Worm (Caenorhabditis elegans) whole organism, late embryonic: ENCODE results near the gene erp-44.3.

Source experiments
- T23F11.4 ChIP-seq: fragments of 200-800 bp; sonication (Bioruptor generic); optimal IDR thresholded peaks from 2 replicates; lab custom pipeline; 2018; ENCODE audit warnings: mild to moderate bottlenecking, missing genetic modification characterization, missing compliant biosample characterization
- ahr-1 ChIP-seq: sonication (generic microtip); optimal IDR thresholded peaks from 2 replicates; lab custom pipeline; 2016; ENCODE audit warnings: missing genetic modification characterization, missing compliant biosample characterization
- ceh-6 ChIP-seq: fragments of 200-800 bp; sonication (Bioruptor generic); optimal IDR thresholded peaks from 2 replicates; lab custom pipeline; 2018; ENCODE audit warnings: mild to moderate bottlenecking, missing genetic modification characterization, missing compliant biosample characterization
- fax-1 ChIP-seq: sonication (generic microtip); optimal IDR thresholded peaks from 2 replicates; lab custom pipeline; 2016; ENCODE audit warnings: missing genotype, missing genetic modification characterization, missing compliant biosample characterization
- hlh-13 ChIP-seq: fragments of 200-800 bp; sonication (Bioruptor generic); optimal IDR thresholded peaks from 2 replicates; lab custom pipeline; 2018; ENCODE audit warnings: mild to moderate bottlenecking, missing genetic modification characterization, missing compliant biosample characterization
- lin-11 ChIP-seq: fragments of 200-800 bp; sonication (Bioruptor generic); optimal IDR thresholded peaks from 2 replicates; lab custom pipeline; 2018; ENCODE audit warnings: mild to moderate bottlenecking, missing genetic modification characterization, missing compliant biosample characterization
- pqm-1 ChIP-seq: sonication (generic microtip); optimal IDR thresholded peaks from 2 replicates; lab custom pipeline; 2016; ENCODE audit warnings: missing genetic modification characterization, missing compliant biosample characterization
- sox-2 ChIP-seq: fragments of 200-800 bp; sonication (Bioruptor generic); IDR thresholded peaks from 2 replicates; pipeline ENCODE4 v1.3.6; 2022; ENCODE audit warnings: missing genetic modification reagents, missing genetic modification characterization, missing compliant biosample characterization

DNA sequence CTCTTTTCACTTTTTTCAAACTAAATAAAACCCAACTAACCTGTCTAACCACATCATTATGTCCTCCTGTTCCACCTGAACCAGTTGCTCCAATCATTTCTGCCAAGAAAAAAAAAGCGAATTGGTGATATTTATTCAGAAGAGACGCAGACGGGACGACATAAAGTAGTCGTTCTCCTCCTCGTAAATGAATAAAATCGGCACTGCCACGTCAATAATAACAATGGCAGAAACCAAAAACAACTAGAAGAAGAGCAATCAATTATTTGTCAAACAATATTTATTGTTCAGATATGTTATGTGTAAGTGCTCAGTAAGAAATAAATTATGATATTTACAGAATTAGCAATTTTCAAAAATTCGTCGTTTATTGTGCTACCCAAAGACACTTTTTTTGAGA lies 14.9 kb upstream of the erp-44.3 start, which contains the start of gene rabs-5:
- TF ChIP-seq hlh-13 (no peak), T23F11.4 (GFP tag; lab: Kevin White, UChicago) (no peak), sox-2 (GFP tag; lab: Robert Waterston, UW) (no peak), ahr-1 (tag; lab: Kevin White, UChicago) (no peak), ceh-6 (GFP tag; lab: Kevin White, UChicago) (no peak), pqm-1 (no peak), lin-11 (tag; lab: Kevin White, UChicago) (no peak), fax-1 (no peak)
